Fruit fly (Drosophila melanogaster) S2 (cell line): Measurements from ENCODE around the gene CG4598.

Source experiments
- CG8478 ChIP-seq: fragments of >200 bp; optimal IDR thresholded peaks from 2 replicates; lab custom pipeline; 2018
- CTCF ChIP-seq, 2 experiments: fragments of >200 bp; optimal IDR thresholded peaks; 2 replicates each; lab custom pipeline; 2018

DNA sequence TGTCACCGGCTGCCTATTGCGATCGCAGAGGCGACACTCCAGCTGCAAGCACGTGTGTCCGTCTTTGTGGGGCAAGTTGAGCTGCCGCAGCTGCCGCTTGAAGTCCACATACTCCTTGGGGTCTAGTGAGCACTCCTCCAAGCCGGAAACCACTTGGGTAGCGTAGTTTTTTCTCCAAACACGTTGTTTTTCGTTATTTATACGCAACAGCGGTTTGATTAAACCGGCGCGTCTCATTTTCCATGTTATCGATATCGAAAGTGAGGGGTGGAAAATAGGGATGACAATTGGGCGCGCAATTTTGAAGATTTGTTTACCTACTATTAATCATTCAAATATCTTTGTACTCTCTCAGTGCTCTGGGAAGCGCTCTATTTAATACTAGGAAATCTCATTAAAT is 25.2 kb upstream of the CG4598 start, which contains the start of gene mtDNA-helicase:
- TF ChIP-seq CG8478 (lab: Kevin White, UChicago) (no peak), CTCF (optimal IDR thresholded peaks at IDR 0.05; lab: Kevin White, UChicago) (no peak)
